Worm (Caenorhabditis elegans): ENCODE results near the gene nspb-5.

DNA sequence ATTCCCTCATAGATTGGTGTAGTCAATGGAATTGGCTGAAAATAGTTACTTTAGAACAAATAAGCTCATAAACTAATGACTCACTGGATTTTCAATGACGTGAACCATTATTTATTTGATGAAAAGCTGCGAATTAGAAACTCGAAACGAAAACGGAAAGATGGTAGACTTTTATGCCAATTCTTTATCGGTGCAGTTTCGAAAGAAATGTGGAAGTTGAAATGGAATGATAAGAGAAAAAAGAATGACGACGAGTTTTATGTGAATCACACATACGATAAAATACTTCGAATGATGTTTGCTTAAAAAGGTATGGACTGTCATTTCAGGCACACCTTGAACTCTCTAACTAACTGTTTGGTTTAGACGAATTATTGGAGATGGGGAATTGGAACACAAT, 8.8 kb upstream of the nspb-5 start, which contains the start of the genes lec-11 and irld-7:
- TF ChIP-seq ets-7 (tag; optimal IDR thresholded peaks at IDR 0.05) (no peak), ama-1 (optimal IDR thresholded peaks at IDR 0.05) (no peak), hmbx-1 (tag; optimal IDR thresholded peaks at IDR 0.05) (no peak), ceh-13 (GFP tag; optimal IDR thresholded peaks at IDR 0.05) (no peak), tbx-37 (GFP tag; conservative IDR thresholded peaks at IDR 0.05) (no peak), flt-1 (GFP tag; IDR thresholded peaks at IDR 0.05) (no peak), aly-1 (tag; optimal IDR thresholded peaks at IDR 0.05) (no peak), ceh-36 (tag; optimal IDR thresholded peaks at IDR 0.05) (no peak), sea-1 (GFP tag; conservative IDR thresholded peaks at IDR 0.05) (no peak), B0310.2 (tag; optimal IDR thresholded peaks at IDR 0.05) (no peak), F13C5.2 (tag; optimal IDR thresholded peaks at IDR 0.05) (no peak), tbx-11 (GFP tag; IDR thresholded peaks at IDR 0.05) (no peak)

Data from whole organism, early embryonic.